Fruit fly (Drosophila melanogaster) whole organism, embryonic: ENCODE results near the gene CG6126.

Experiments used
- Abd-B ChIP-seq: fragments of 200-800 bp; sonication (Bioruptor generic); optimal IDR thresholded peaks from 2 replicates; lab custom pipeline; 2018; ENCODE audit warnings: missing biosample characterization, mild to moderate bottlenecking, missing genetic modification characterization, moderate library complexity
- Aef1 ChIP-seq: fragments of 200-800 bp; sonication (Bioruptor generic); IDR thresholded peaks from 3 replicates; pipeline ENCODE4 v1.3.6; 2022; ENCODE audit warnings: missing biosample characterization, missing genetic modification characterization
- Asciz ChIP-seq: fragments of 200-800 bp; sonication (Bioruptor generic); optimal IDR thresholded peaks from 2 replicates; lab custom pipeline; 2017; ENCODE audit warnings: missing biosample characterization, mild to moderate bottlenecking, missing genetic modification characterization, missing genetic modification reagents
- CG10431 ChIP-seq: fragments of 200-800 bp; sonication (Bioruptor generic); optimal IDR thresholded peaks from 3 replicates; lab custom pipeline; 2018; ENCODE audit warnings: missing biosample characterization, mild to moderate bottlenecking, missing genetic modification characterization
- CG11723 ChIP-seq: fragments of 200-800 bp; sonication (Bioruptor generic); optimal IDR thresholded peaks from 2 replicates; lab custom pipeline; 2017; ENCODE audit warnings: missing biosample characterization, mild to moderate bottlenecking, missing genetic modification characterization
- CG1602 ChIP-seq: fragments of 200-800 bp; sonication (Bioruptor generic); optimal IDR thresholded peaks from 3 replicates; lab custom pipeline; 2016; ENCODE audit warnings: missing biosample characterization, missing genetic modification characterization
- CG17829 ChIP-seq: fragments of 200-800 bp; optimal IDR thresholded peaks from 2 replicates; lab custom pipeline; 2019; ENCODE audit warnings: missing biosample characterization, mild to moderate bottlenecking, missing genetic modification characterization, moderate library complexity
- CG1792 ChIP-seq: fragments of 200-800 bp; sonication (Bioruptor generic); optimal IDR thresholded peaks from 2 replicates; lab custom pipeline; 2016; ENCODE audit warnings: missing biosample characterization, missing genetic modification characterization
- CG18619 ChIP-seq: fragments of 200-800 bp; sonication (Bioruptor generic); optimal IDR thresholded peaks from 3 replicates; lab custom pipeline; 2017; ENCODE audit warnings: missing biosample characterization, mild to moderate bottlenecking, missing genetic modification characterization
- CG2129 ChIP-seq: fragments of 200-800 bp; sonication (Bioruptor generic); IDR thresholded peaks from 2 replicates; pipeline ENCODE4 v1.3.6; 2022; ENCODE audit warnings: missing biosample characterization, missing genetic modification characterization; ENCODE audit not compliant: partially characterized antibody
- CG4328 ChIP-seq: fragments of 200-800 bp; sonication (Bioruptor generic); optimal IDR thresholded peaks from 3 replicates; lab custom pipeline; 2017; ENCODE audit warnings: missing biosample characterization, missing genetic modification reagents, missing genetic modification characterization
- CG4820 ChIP-seq: fragments of 200-800 bp; sonication (Bioruptor generic); optimal IDR thresholded peaks from 3 replicates; lab custom pipeline; 2016; ENCODE audit warnings: missing biosample characterization, missing genetic modification characterization
- CG6765 ChIP-seq: fragments of 200-800 bp; sonication (Bioruptor generic); optimal IDR thresholded peaks from 3 replicates; lab custom pipeline; 2017; ENCODE audit warnings: missing biosample characterization, mild to moderate bottlenecking, missing genetic modification characterization
- CG8281 ChIP-seq: fragments of 200-800 bp; sonication (Bioruptor generic); optimal IDR thresholded peaks from 2 replicates; lab custom pipeline; 2018; ENCODE audit warnings: missing biosample characterization, mild to moderate bottlenecking, missing genetic modification characterization, moderate library complexity
- CG9609 ChIP-seq: fragments of 200-800 bp; sonication (Bioruptor generic); optimal IDR thresholded peaks from 3 replicates; lab custom pipeline; 2016; ENCODE audit warnings: missing biosample characterization, missing genetic modification characterization
- Chrac-16 ChIP-seq: fragments of 200-800 bp; sonication (Bioruptor generic); optimal IDR thresholded peaks from 3 replicates; lab custom pipeline; 2016; ENCODE audit warnings: missing biosample characterization, missing genetic modification characterization
- Dip2 ChIP-seq: fragments of 200-800 bp; sonication (Bioruptor generic); IDR thresholded peaks from 2 replicates; pipeline ENCODE4 v1.3.6; 2022; ENCODE audit warnings: missing biosample characterization, missing genetic modification characterization
- Ets97D ChIP-seq: fragments of 200-800 bp; sonication (Bioruptor generic); optimal IDR thresholded peaks from 3 replicates; lab custom pipeline; 2016; ENCODE audit warnings: missing biosample characterization, missing genetic modification characterization
- Fer1 ChIP-seq: fragments of 200-800 bp; sonication (Bioruptor generic); optimal IDR thresholded peaks from 2 replicates; lab custom pipeline; 2017; ENCODE audit warnings: missing biosample characterization, mild to moderate bottlenecking, missing genetic modification characterization
- Lpt ChIP-seq: fragments of >200 bp; optimal IDR thresholded peaks from 2 replicates; lab custom pipeline; 2018; ENCODE audit warnings: missing biosample characterization, missing genetic modification characterization
- NC2α ChIP-seq: fragments of 200-800 bp; sonication (Bioruptor generic); optimal IDR thresholded peaks from 2 replicates; lab custom pipeline; 2016; ENCODE audit warnings: missing biosample characterization, missing genetic modification characterization
- NK7.1 ChIP-seq: fragments of 200-800 bp; sonication (Bioruptor generic); optimal IDR thresholded peaks from 3 replicates; lab custom pipeline; 2016; ENCODE audit warnings: missing biosample characterization, missing genetic modification characterization
- Neu2 ChIP-seq: fragments of 200-800 bp; sonication (Bioruptor generic); optimal IDR thresholded peaks from 3 replicates; lab custom pipeline; 2016; ENCODE audit warnings: missing biosample characterization, missing genetic modification characterization, borderline replicate concordance
- Poxn ChIP-seq: fragments of 200-800 bp; sonication (Bioruptor generic); IDR thresholded peaks from 2 replicates; pipeline ENCODE4 v1.3.6; 2022; ENCODE audit warnings: missing biosample characterization, missing genetic modification characterization
- Vsx1 ChIP-seq: fragments of 200-800 bp; sonication (Bioruptor generic); optimal IDR thresholded peaks from 2 replicates; lab custom pipeline; 2017; ENCODE audit warnings: missing biosample characterization, mild to moderate bottlenecking, missing genetic modification characterization, missing genetic modification reagents
- ap ChIP-seq: fragments of 200-800 bp; sonication (Bioruptor generic); IDR thresholded peaks from 2 replicates; pipeline ENCODE4 v1.3.6; 2022; ENCODE audit warnings: missing biosample characterization, missing genetic modification characterization
- az2 ChIP-seq: fragments of 200-800 bp; sonication (Bioruptor generic); optimal IDR thresholded peaks from 3 replicates; lab custom pipeline; 2016; ENCODE audit warnings: missing biosample characterization, missing genetic modification characterization
- crp ChIP-seq, 2 experiments: fragments of 200-800 bp; sonication (Bioruptor generic); optimal IDR thresholded peaks; 2 replicates in 1 of 2; 3 replicates in 1 of 2; lab custom pipeline; 2017; ENCODE audit warnings: missing biosample characterization in 2 of 2, missing genetic modification characterization in 2 of 2, mild to moderate bottlenecking in 1 of 2, moderate library complexity in 1 of 2
- danr ChIP-seq: fragments of 200-800 bp; sonication (Bioruptor generic); IDR thresholded peaks from 2 replicates; pipeline ENCODE4 v1.3.6; 2022; ENCODE audit warnings: missing biosample characterization, missing genetic modification characterization
- disco-r ChIP-seq: fragments of 200-800 bp; sonication (Bioruptor generic); optimal IDR thresholded peaks from 2 replicates; lab custom pipeline; 2016; ENCODE audit warnings: missing biosample characterization, missing genetic modification characterization
- dm ChIP-seq: fragments of 200-800 bp; sonication (Bioruptor generic); optimal IDR thresholded peaks from 3 replicates; lab custom pipeline; 2016; ENCODE audit warnings: missing biosample characterization, missing genetic modification characterization
- dmrt99B ChIP-seq: fragments of 200-800 bp; sonication (Bioruptor generic); optimal IDR thresholded peaks from 2 replicates; lab custom pipeline; 2018; ENCODE audit warnings: missing biosample characterization, mild to moderate bottlenecking, missing genetic modification characterization, moderate library complexity
- dpn ChIP-seq, 2 experiments: fragments of 200-800 bp; sonication (Bioruptor generic); optimal IDR thresholded peaks; 3 replicates each; lab custom pipeline; 2016; ENCODE audit warnings: missing biosample characterization in 2 of 2, missing genetic modification characterization in 2 of 2
- fru ChIP-seq: fragments of >200 bp; optimal IDR thresholded peaks from 2 replicates; lab custom pipeline; 2017
- grau ChIP-seq: fragments of 200-800 bp; optimal IDR thresholded peaks from 3 replicates; lab custom pipeline; 2019; ENCODE audit warnings: missing biosample characterization, mild to moderate bottlenecking, missing genetic modification characterization, moderate library complexity
- gsb ChIP-seq: fragments of 200-800 bp; sonication (Bioruptor generic); IDR thresholded peaks from 2 replicates; pipeline ENCODE4 v1.3.6; 2022; ENCODE audit warnings: missing biosample characterization, missing genetic modification characterization
- gt ChIP-seq: fragments of 200-800 bp; sonication (Bioruptor generic); IDR thresholded peaks from 2 replicates; pipeline ENCODE4 v1.3.6; 2022; ENCODE audit warnings: missing biosample characterization, missing genetic modification characterization
- ken ChIP-seq: fragments of 200-800 bp; sonication (Bioruptor generic); IDR thresholded peaks from 3 replicates; pipeline ENCODE4 v1.3.6; 2022; ENCODE audit warnings: missing biosample characterization, missing genetic modification characterization
- maf-S ChIP-seq: fragments of 200-800 bp; sonication (Bioruptor generic); optimal IDR thresholded peaks from 2 replicates; lab custom pipeline; 2016; ENCODE audit warnings: missing biosample characterization, missing genetic modification characterization
- nau ChIP-seq: fragments of 200-800 bp; sonication (Bioruptor generic); optimal IDR thresholded peaks from 3 replicates; lab custom pipeline; 2017; ENCODE audit warnings: missing biosample characterization, mild to moderate bottlenecking, missing genetic modification characterization, missing genetic modification reagents
- org-1 ChIP-seq: fragments of 200-800 bp; sonication (Bioruptor generic); optimal IDR thresholded peaks from 2 replicates; lab custom pipeline; 2017; ENCODE audit warnings: missing biosample characterization, missing genetic modification characterization
- psq ChIP-seq: fragments of 200-800 bp; sonication (Bioruptor generic); optimal IDR thresholded peaks from 2 replicates; lab custom pipeline; 2017; ENCODE audit warnings: missing biosample characterization, missing genetic modification characterization
- pum ChIP-seq: fragments of 200-800 bp; sonication (Bioruptor generic); optimal IDR thresholded peaks from 2 replicates; lab custom pipeline; 2016; ENCODE audit warnings: missing biosample characterization, missing genetic modification characterization
- scrt ChIP-seq: fragments of 200-800 bp; sonication (Bioruptor generic); optimal IDR thresholded peaks from 2 replicates; lab custom pipeline; 2018; ENCODE audit warnings: missing biosample characterization, mild to moderate bottlenecking, missing genetic modification characterization, moderate library complexity
- seq ChIP-seq: fragments of 200-800 bp; sonication (Bioruptor generic); IDR thresholded peaks from 2 replicates; pipeline ENCODE4 v1.3.6; 2022; ENCODE audit warnings: missing biosample characterization, missing genetic modification characterization
- shn ChIP-seq: fragments of 200-800 bp; sonication (Bioruptor generic); optimal IDR thresholded peaks from 3 replicates; lab custom pipeline; 2016; ENCODE audit warnings: missing biosample characterization, missing genetic modification characterization
- trem ChIP-seq: fragments of 200-800 bp; optimal IDR thresholded peaks from 3 replicates; lab custom pipeline; 2019; ENCODE audit warnings: missing biosample characterization, mild to moderate bottlenecking, missing genetic modification characterization, moderate library complexity
- zen ChIP-seq: fragments of 200-800 bp; sonication (Bioruptor generic); optimal IDR thresholded peaks from 3 replicates; lab custom pipeline; 2018; ENCODE audit warnings: missing biosample characterization, mild to moderate bottlenecking, missing genetic modification characterization, moderate library complexity
- zen2 ChIP-seq: fragments of 200-800 bp; sonication (Bioruptor generic); IDR thresholded peaks from 3 replicates; pipeline ENCODE4 v1.3.6; 2022; ENCODE audit warnings: missing biosample characterization, missing genetic modification characterization; ENCODE audit not compliant: partially characterized antibody

Gene CG6126

DNA sequence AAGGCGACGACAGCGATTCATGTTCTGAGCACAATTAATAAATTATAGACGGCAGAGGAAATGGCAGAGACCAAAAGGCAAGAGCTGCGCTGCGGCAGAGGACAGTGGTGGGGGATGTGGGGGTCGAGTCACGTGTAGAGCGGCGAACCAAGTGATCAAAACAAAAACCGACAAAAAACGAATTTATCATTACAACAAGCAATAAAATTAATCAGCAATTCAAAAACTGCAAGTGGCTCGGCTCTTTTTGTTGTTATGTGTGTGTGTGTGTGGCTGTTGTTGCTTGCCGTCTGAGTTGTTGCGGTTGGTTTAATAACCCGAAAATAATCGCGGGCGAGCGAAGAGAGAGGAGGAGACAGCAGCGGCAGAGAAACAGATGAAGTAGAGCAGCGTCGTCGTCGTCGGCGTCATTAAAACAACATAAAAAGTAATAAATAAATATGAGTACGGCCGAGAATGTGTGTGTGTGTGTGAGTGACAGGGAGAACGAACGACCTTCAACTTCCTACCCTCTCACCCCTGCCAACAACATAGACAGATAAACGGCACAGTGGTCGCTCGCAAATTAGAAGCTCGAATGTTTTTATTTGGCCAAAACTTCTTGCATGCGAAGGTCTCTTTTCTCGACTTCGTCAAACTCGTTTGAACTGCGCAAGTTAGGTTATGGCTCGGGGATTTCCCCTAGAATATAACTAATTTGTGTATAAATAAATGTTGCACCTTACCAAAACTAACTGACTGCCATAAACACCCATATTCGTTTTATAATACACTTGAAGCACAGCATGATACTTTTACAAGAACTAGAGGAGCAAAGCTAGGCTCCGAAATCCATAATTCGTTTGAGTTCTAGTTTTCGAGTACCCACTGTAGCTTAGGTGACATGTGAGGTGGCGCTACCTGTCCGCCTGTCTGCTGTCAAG lies 28.8 kb upstream of the CG6126 start (continued):
- no peak for TF ChIP-seq fru (lab: Kevin White, UChicago)
- no peak for TF ChIP-seq Aef1 (GFP tag; lab: Robert Waterston, UW)
- TF ChIP-seq zen2 (GFP tag; lab: Robert Waterston, UW) = no peak
- TF ChIP-seq maf-S = peak; percentile 68
- no peak for TF ChIP-seq gt (GFP tag; lab: Robert Waterston, UW)
- TF ChIP-seq az2 = peak; percentile 60
- TF ChIP-seq nau = peak; percentile 69
- no peak for TF ChIP-seq danr (GFP tag; lab: Robert Waterston, UW)
- peak; percentile 76 for TF ChIP-seq CG18619
- TF ChIP-seq trem = peak; percentile 45
- TF ChIP-seq CG4820 = peak; percentile 77
- TF ChIP-seq NK7.1 (GFP tag; lab: Kevin White, UChicago) = peak; percentile 17
- TF ChIP-seq CG6765 (GFP tag; lab: Kevin White, UChicago) = no peak
- peak; percentile 43 for TF ChIP-seq CG8281 (tag; lab: Kevin White, UChicago)
- peak; percentile 60 for TF ChIP-seq shn (GFP tag; lab: Kevin White, UChicago)
- peak; percentile 71 for TF ChIP-seq CG9609 (GFP tag; lab: Kevin White, UChicago)
- TF ChIP-seq Vsx1 = no peak
- peak; percentile 69 for TF ChIP-seq Asciz (GFP tag; lab: Kevin White, UChicago)
- peak; percentile 68 for TF ChIP-seq CG11723 (GFP tag; lab: Kevin White, UChicago)
- peak; percentile 37 for TF ChIP-seq NC2α (GFP tag; lab: Kevin White, UChicago)
- no peak for TF ChIP-seq CG2129 (GFP tag; lab: Robert Waterston, UW)
- no peak for TF ChIP-seq ken
- peak; percentile 90 for TF ChIP-seq psq
- no peak for TF ChIP-seq seq (GFP tag; lab: Robert Waterston, UW)
- TF ChIP-seq crp (GFP tag; optimal IDR thresholded peaks at IDR 0.05; lab: Kevin White, UChicago) = peak in 1 of 2 experiments; percentile 17
- TF ChIP-seq CG1792 (GFP tag; lab: Kevin White, UChicago) = peak; percentile 68
- TF ChIP-seq scrt (GFP tag; lab: Kevin White, UChicago) = peak; percentile 39
- peak; percentile 73 for TF ChIP-seq pum (GFP tag; lab: Kevin White, UChicago)
- TF ChIP-seq CG10431 (GFP tag; lab: Kevin White, UChicago) = peak; percentile 31
- TF ChIP-seq dmrt99B (tag; lab: Kevin White, UChicago) = peak; percentile 86
- TF ChIP-seq Lpt (GFP tag; lab: Kevin White, UChicago) = no peak
- TF ChIP-seq Abd-B = peak; percentile 73
- TF ChIP-seq Neu2 = no peak
- TF ChIP-seq Fer1 (GFP tag; lab: Kevin White, UChicago) = peak; percentile 77
- TF ChIP-seq Poxn (GFP tag; lab: Robert Waterston, UW) = no peak
- TF ChIP-seq zen (tag; lab: Kevin White, UChicago) = peak; percentile 14
- TF ChIP-seq Dip2 (GFP tag; lab: Robert Waterston, UW) = no peak
- peak; percentile 83 for TF ChIP-seq org-1 (GFP tag; lab: Kevin White, UChicago)
- TF ChIP-seq disco-r = peak; percentile 61
- peak; percentile 37 for TF ChIP-seq Ets97D (GFP tag; lab: Kevin White, UChicago)
- peak; percentile 96 for TF ChIP-seq grau (tag; lab: Kevin White, UChicago)
- peak; percentile 73 for TF ChIP-seq CG17829 (tag; lab: Kevin White, UChicago)
- TF ChIP-seq dpn (GFP tag; optimal IDR thresholded peaks at IDR 0.05; lab: Kevin White, UChicago) = peak; percentile 72 to 75
- peak; percentile 75 for TF ChIP-seq Chrac-16 (GFP tag; lab: Kevin White, UChicago)
- TF ChIP-seq CG4328 = peak; percentile 38
- TF ChIP-seq gsb (GFP tag; lab: Robert Waterston, UW) = no peak
- peak; percentile 46 for TF ChIP-seq dm
- TF ChIP-seq CG1602 (GFP tag; lab: Kevin White, UChicago) = peak; percentile 55
- no peak for TF ChIP-seq ap (GFP tag; lab: Robert Waterston, UW)
